Worm (Caenorhabditis elegans) whole organism, L3 larva: Measurements from ENCODE around the gene R05D3.8.

Experiments
- R02D3.7 ChIP-seq: fragments of 150-350 bp; optimal IDR thresholded peaks from 2 replicates; lab custom pipeline; 2014; ENCODE audit warnings: missing biosample characterization, missing genetic modification characterization
- ceh-9 ChIP-seq: sonication (generic microtip); optimal IDR thresholded peaks from 2 replicates; lab custom pipeline; 2018; ENCODE audit warnings: missing biosample characterization, missing genetic modification characterization
- egl-27 ChIP-seq: sonication (generic microtip); optimal IDR thresholded peaks from 4 replicates; lab custom pipeline; 2017; ENCODE audit warnings: missing biosample characterization, missing genetic modification reagents, missing genetic modification characterization
- elt-3 ChIP-seq, 3 experiments: fragments of 150-350 bp in 1 of 3; sonication (generic microtip) in 2 of 3; optimal IDR thresholded peaks; 2 replicates in 2 of 3; 4 replicates in 1 of 3; lab custom pipeline; 2014 to 2017; ENCODE audit warnings: missing biosample characterization in 3 of 3, missing genetic modification characterization in 3 of 3
- fkh-2 ChIP-seq: fragments of 150-350 bp; optimal IDR thresholded peaks from 2 replicates; lab custom pipeline; 2014; ENCODE audit warnings: missing biosample characterization, missing genetic modification reagents, missing genetic modification characterization
- mdl-1 ChIP-seq: fragments of 150-350 bp; optimal IDR thresholded peaks from 2 replicates; lab custom pipeline; 2014; ENCODE audit warnings: missing biosample characterization, missing genetic modification characterization
- skn-1 ChIP-seq: fragments of 150-350 bp; optimal IDR thresholded peaks from 2 replicates; lab custom pipeline; 2014; ENCODE audit warnings: missing biosample characterization, missing genetic modification characterization
- unc-62 ChIP-seq: fragments of 150-350 bp; sonication (generic microtip); optimal IDR thresholded peaks from 4 replicates; lab custom pipeline; 2014; ENCODE audit warnings: missing biosample characterization, missing genetic modification reagents, missing genetic modification characterization

DNA sequence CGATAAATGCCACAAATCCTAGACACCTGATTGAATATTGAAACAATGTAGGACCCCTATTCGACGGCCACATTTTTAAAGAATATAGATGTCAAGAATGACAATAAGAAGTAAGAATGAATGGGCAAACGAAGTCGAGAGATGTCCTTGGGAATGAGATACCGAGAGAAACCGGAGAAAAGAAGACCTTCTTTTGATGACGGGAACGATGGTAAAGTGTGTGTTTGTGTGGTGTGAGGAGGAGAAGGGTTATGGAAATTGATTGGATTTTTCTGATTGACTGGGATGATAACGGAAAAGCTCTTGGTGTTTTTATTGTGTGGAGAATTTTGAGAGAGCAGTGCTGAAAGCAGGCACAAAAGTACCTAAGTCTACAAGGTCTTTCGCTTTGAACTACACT is 10.5 kb upstream of the R05D3.8 start, which contains the start of gene R05D3.9:
- no peak for TF ChIP-seq egl-27 (tag; lab: Kevin White, UChicago)
- no peak for TF ChIP-seq mdl-1
- TF ChIP-seq skn-1 (tag; lab: Kevin White, UChicago): no peak
- TF ChIP-seq fkh-2 (tag; lab: Kevin White, UChicago): no peak
- TF ChIP-seq unc-62: no peak
- TF ChIP-seq ceh-9 (tag; lab: Kevin White, UChicago): no peak
- TF ChIP-seq R02D3.7 (tag; lab: Kevin White, UChicago): no peak
- TF ChIP-seq elt-3 (tag; optimal IDR thresholded peaks at IDR 0.05; lab: Kevin White, UChicago): no peak
